Worm (Caenorhabditis elegans) whole organism, L1 larva: ENCODE measurements around the gene pqn-39.

Experiments used
- C04F5.9 ChIP-seq: sonication (generic microtip); optimal IDR thresholded peaks from 2 replicates; lab custom pipeline; 2016; ENCODE audit warnings: missing genetic modification characterization, missing compliant biosample characterization
- C16A3.4 ChIP-seq: fragments of 150-350 bp; optimal IDR thresholded peaks from 2 replicates; lab custom pipeline; 2014; ENCODE audit warnings: missing biosample characterization, missing genetic modification characterization
- C34B4.2 ChIP-seq: sonication (generic microtip); optimal IDR thresholded peaks from 2 replicates; lab custom pipeline; 2017; ENCODE audit warnings: mild to moderate bottlenecking, missing genetic modification characterization, missing compliant biosample characterization
- Y116A8C.19 ChIP-seq: sonication (generic microtip); optimal IDR thresholded peaks from 2 replicates; lab custom pipeline; 2016; ENCODE audit warnings: missing compliant biosample characterization, missing genetic modification characterization, borderline replicate concordance
- aha-1 ChIP-seq: fragments of 150-350 bp; optimal IDR thresholded peaks from 2 replicates; lab custom pipeline; 2014; ENCODE audit warnings: missing biosample characterization, missing genetic modification characterization
- alr-1 ChIP-seq: fragments of 200-800 bp; sonication (Bioruptor generic); optimal IDR thresholded peaks from 2 replicates; lab custom pipeline; 2018; ENCODE audit warnings: borderline replicate concordance, mild to moderate bottlenecking, missing genetic modification characterization, missing compliant biosample characterization
- aly-2 ChIP-seq: fragments of 150-350 bp; optimal IDR thresholded peaks from 2 replicates; lab custom pipeline; 2014; ENCODE audit warnings: missing biosample characterization, missing genetic modification characterization
- ama-1 ChIP-seq: fragments of 150-350 bp; optimal IDR thresholded peaks from 2 replicates; lab custom pipeline; 2014
- ceh-63 ChIP-seq: fragments of 200-800 bp; sonication (Bioruptor generic); optimal IDR thresholded peaks from 2 replicates; lab custom pipeline; 2018; ENCODE audit warnings: mild to moderate bottlenecking, missing genetic modification characterization, missing compliant biosample characterization
- ceh-8 ChIP-seq: fragments of 200-800 bp; sonication (Bioruptor generic); optimal IDR thresholded peaks from 2 replicates; lab custom pipeline; 2018; ENCODE audit warnings: mild to moderate bottlenecking, missing genetic modification characterization, moderate library complexity, missing compliant biosample characterization
- ceh-82 ChIP-seq, 3 experiments: fragments of 150-350 bp in 1 of 3; sonication (generic microtip) in 2 of 3; optimal IDR thresholded peaks; 2 replicates each; lab custom pipeline; 2014 to 2017; ENCODE audit warnings: missing biosample characterization in 3 of 3, missing genetic modification characterization in 3 of 3
- ceh-90 ChIP-seq: sonication (generic microtip); optimal IDR thresholded peaks from 2 replicates; lab custom pipeline; 2016; ENCODE audit warnings: missing genetic modification characterization, missing compliant biosample characterization
- dpl-1 ChIP-seq, 3 experiments: fragments of 150-350 bp in 2 of 3; sonication (generic microtip) in 1 of 3; optimal IDR thresholded peaks; 2 replicates each; lab custom pipeline; 2014 to 2017; ENCODE audit warnings: missing biosample characterization in 3 of 3, missing genetic modification characterization in 3 of 3, missing genetic modification reagents in 3 of 3
- efl-3 ChIP-seq: fragments of 200-800 bp; sonication (Bioruptor generic); optimal IDR thresholded peaks from 2 replicates; lab custom pipeline; 2018; ENCODE audit warnings: mild to moderate bottlenecking, missing genetic modification characterization, missing compliant biosample characterization
- egl-27 ChIP-seq, 2 experiments: fragments of 150-350 bp in 1 of 2; sonication (generic microtip); optimal IDR thresholded peaks; 3 replicates each; lab custom pipeline; 2017 to 2018; ENCODE audit warnings: missing biosample characterization in 2 of 2, missing genetic modification characterization in 2 of 2, missing genetic modification reagents in 2 of 2
- elt-2 ChIP-seq: sonication (generic microtip); optimal IDR thresholded peaks from 2 replicates; lab custom pipeline; 2016; ENCODE audit warnings: missing genetic modification characterization, mild to moderate bottlenecking, inconsistent platforms, missing compliant biosample characterization, missing genetic modification reagents
- ets-5 ChIP-seq: fragments of 200-800 bp; sonication (Bioruptor generic); IDR thresholded peaks from 2 replicates; pipeline ENCODE4 v1.3.6; 2022; ENCODE audit warnings: missing genetic modification characterization, missing compliant biosample characterization
- fkh-4 ChIP-seq: sonication (generic microtip); optimal IDR thresholded peaks from 2 replicates; lab custom pipeline; 2016; ENCODE audit warnings: missing compliant biosample characterization, missing genetic modification characterization, borderline replicate concordance
- fkh-8 ChIP-seq: sonication (generic microtip); optimal IDR thresholded peaks from 2 replicates; lab custom pipeline; 2016; ENCODE audit warnings: mild to moderate bottlenecking, missing genetic modification characterization, missing compliant biosample characterization
- grh-1 ChIP-seq: fragments of 200-800 bp; sonication (Bioruptor generic); IDR thresholded peaks from 2 replicates; pipeline ENCODE4 v1.3.6; 2022; ENCODE audit warnings: missing genetic modification reagents, missing genetic modification characterization, missing compliant biosample characterization
- hlh-17 ChIP-seq: fragments of 200-800 bp; sonication (Bioruptor generic); optimal IDR thresholded peaks from 2 replicates; lab custom pipeline; 2018; ENCODE audit warnings: missing genetic modification characterization, mild to moderate bottlenecking, missing compliant biosample characterization, moderate library complexity, borderline replicate concordance
- hpl-2 ChIP-seq: fragments of 150-350 bp; optimal IDR thresholded peaks from 2 replicates; lab custom pipeline; 2014; ENCODE audit warnings: missing biosample characterization, missing genetic modification reagents, missing genetic modification characterization
- isw-1 ChIP-seq: fragments of 200-800 bp; sonication (Bioruptor generic); IDR thresholded peaks from 2 replicates; pipeline ENCODE4 v1.3.6; 2022; ENCODE audit warnings: missing genetic modification characterization, missing compliant biosample characterization
- lin-13 ChIP-seq: fragments of 150-350 bp; optimal IDR thresholded peaks from 2 replicates; lab custom pipeline; 2014; ENCODE audit warnings: missing biosample characterization, missing genetic modification reagents, missing genetic modification characterization
- lin-14 ChIP-seq: fragments of 200-800 bp; sonication (Bioruptor generic); optimal IDR thresholded peaks from 2 replicates; lab custom pipeline; 2018; ENCODE audit warnings: mild to moderate bottlenecking, missing genetic modification characterization, moderate library complexity, missing compliant biosample characterization
- lin-39 ChIP-seq: fragments of 150-350 bp; optimal IDR thresholded peaks from 2 replicates; lab custom pipeline; 2014; ENCODE audit warnings: missing biosample characterization, missing genetic modification reagents, missing genetic modification characterization
- lir-3 ChIP-seq: sonication (generic microtip); optimal IDR thresholded peaks from 2 replicates; lab custom pipeline; 2016; ENCODE audit warnings: mild to moderate bottlenecking, missing genetic modification characterization, moderate library complexity, missing compliant biosample characterization; ENCODE audit not compliant: poor library complexity
- mdl-1 ChIP-seq, 2 experiments: fragments of 150-350 bp; optimal IDR thresholded peaks; 2 replicates each; lab custom pipeline; 2014 to 2017; ENCODE audit warnings: missing biosample characterization in 2 of 2, missing genetic modification characterization in 2 of 2, inconsistent platforms in 1 of 2
- mef-2 ChIP-seq: fragments of 150-350 bp; optimal IDR thresholded peaks from 2 replicates; lab custom pipeline; 2014; ENCODE audit warnings: missing biosample characterization, missing genetic modification characterization
- nhr-11 ChIP-seq: fragments of 150-350 bp; optimal IDR thresholded peaks from 2 replicates; lab custom pipeline; 2014; ENCODE audit warnings: missing biosample characterization, missing genetic modification characterization
- nhr-20 ChIP-seq: sonication (generic microtip); optimal IDR thresholded peaks from 2 replicates; lab custom pipeline; 2016; ENCODE audit warnings: mild to moderate bottlenecking, missing genetic modification characterization, missing compliant biosample characterization
- nhr-237 ChIP-seq: fragments of 150-350 bp; optimal IDR thresholded peaks from 2 replicates; lab custom pipeline; 2014; ENCODE audit warnings: missing biosample characterization, missing genetic modification characterization
- nhr-28 ChIP-seq: fragments of 150-350 bp; optimal IDR thresholded peaks from 2 replicates; lab custom pipeline; 2014; ENCODE audit warnings: missing biosample characterization, missing genetic modification characterization
- nhr-71 ChIP-seq: sonication (generic microtip); optimal IDR thresholded peaks from 2 replicates; lab custom pipeline; 2016; ENCODE audit warnings: mild to moderate bottlenecking, missing genetic modification characterization, moderate library complexity, missing compliant biosample characterization
- nhr-77 ChIP-seq: fragments of 150-350 bp; optimal IDR thresholded peaks from 2 replicates; lab custom pipeline; 2014; ENCODE audit warnings: missing biosample characterization, missing genetic modification characterization
- nhr-84 ChIP-seq: sonication (generic microtip); optimal IDR thresholded peaks from 2 replicates; lab custom pipeline; 2017; ENCODE audit warnings: missing biosample characterization, missing genetic modification characterization
- nhr-90 ChIP-seq: sonication (generic microtip); optimal IDR thresholded peaks from 2 replicates; lab custom pipeline; 2016; ENCODE audit warnings: mild to moderate bottlenecking, missing genetic modification characterization, missing compliant biosample characterization; ENCODE audit not compliant: poor library complexity
- pqm-1 ChIP-seq: sonication (generic microtip); optimal IDR thresholded peaks from 3 replicates; lab custom pipeline; 2017; ENCODE audit warnings: missing biosample characterization, missing genetic modification characterization
- rnt-1 ChIP-seq: sonication (generic microtip); optimal IDR thresholded peaks from 2 replicates; lab custom pipeline; 2016; ENCODE audit warnings: mild to moderate bottlenecking, missing genetic modification characterization, moderate library complexity, missing compliant biosample characterization
- snpc-4 ChIP-seq: fragments of 150-350 bp; optimal IDR thresholded peaks from 2 replicates; lab custom pipeline; 2014; ENCODE audit warnings: missing biosample characterization, missing genetic modification characterization
- snu-23 ChIP-seq: sonication (generic microtip); optimal IDR thresholded peaks from 2 replicates; lab custom pipeline; 2016; ENCODE audit warnings: missing genetic modification characterization, missing compliant biosample characterization
- sox-4 ChIP-seq: sonication (generic microtip); optimal IDR thresholded peaks from 2 replicates; lab custom pipeline; 2016; ENCODE audit warnings: missing genetic modification characterization, missing compliant biosample characterization
- sup-37 ChIP-seq: fragments of 200-800 bp; sonication (Bioruptor generic); optimal IDR thresholded peaks from 2 replicates; lab custom pipeline; 2018; ENCODE audit warnings: mild to moderate bottlenecking, missing genetic modification characterization, missing compliant biosample characterization
- swsn-7 ChIP-seq: sonication (generic microtip); optimal IDR thresholded peaks from 2 replicates; lab custom pipeline; 2016; ENCODE audit warnings: missing genetic modification characterization, missing compliant biosample characterization
- tbx-2 ChIP-seq: sonication (generic microtip); optimal IDR thresholded peaks from 2 replicates; lab custom pipeline; 2016; ENCODE audit warnings: missing genetic modification characterization, missing compliant biosample characterization
- unc-130 ChIP-seq: fragments of 150-350 bp; optimal IDR thresholded peaks from 2 replicates; lab custom pipeline; 2017; ENCODE audit warnings: missing biosample characterization, missing genetic modification characterization, inconsistent platforms
- unc-30 ChIP-seq: sonication (generic microtip); optimal IDR thresholded peaks from 2 replicates; lab custom pipeline; 2017; ENCODE audit warnings: missing biosample characterization, missing genetic modification characterization
- unc-62 ChIP-seq: fragments of 150-350 bp; optimal IDR thresholded peaks from 2 replicates; lab custom pipeline; 2014; ENCODE audit warnings: missing biosample characterization, missing genetic modification reagents, missing genetic modification characterization
- unc-86 ChIP-seq: sonication (generic microtip); optimal IDR thresholded peaks from 2 replicates; lab custom pipeline; 2016; ENCODE audit warnings: missing genetic modification characterization, missing compliant biosample characterization
- unc-98 ChIP-seq: fragments of 200-800 bp; sonication (Bioruptor generic); IDR thresholded peaks from 2 replicates; pipeline ENCODE4 v1.3.6; 2022; ENCODE audit warnings: missing genetic modification characterization, missing compliant biosample characterization
- xbp-1 ChIP-seq: sonication (generic microtip); optimal IDR thresholded peaks from 2 replicates; lab custom pipeline; 2016; ENCODE audit warnings: missing genetic modification characterization, missing compliant biosample characterization
- zip-4 ChIP-seq: fragments of 200-800 bp; sonication (Bioruptor generic); optimal IDR thresholded peaks from 2 replicates; lab custom pipeline; 2018; ENCODE audit warnings: mild to moderate bottlenecking, missing genetic modification characterization, moderate library complexity, missing compliant biosample characterization
- ztf-11 ChIP-seq, 2 experiments: sonication (generic microtip); optimal IDR thresholded peaks; 2 replicates each; lab custom pipeline; 2016 to 2017; ENCODE audit warnings: missing genetic modification characterization in 2 of 2, missing biosample characterization in 1 of 2, missing compliant biosample characterization in 1 of 2

The pqn-39 gene

ce11 chrX:14001494-14001974 lies 33.1 kb upstream of the pqn-39 start, which contains the start of gene cytb-5.1 (continued):
- no peak for TF ChIP-seq C04F5.9 (tag; lab: Kevin White, UChicago)
- TF ChIP-seq lin-14 (GFP tag; lab: Kevin White, UChicago): peak; percentile 68
- TF ChIP-seq nhr-237 (tag; lab: Kevin White, UChicago): peak; percentile 3
- no peak for TF ChIP-seq snpc-4
- TF ChIP-seq grh-1 (GFP tag; lab: Robert Waterston, UW): no peak
- TF ChIP-seq unc-86: no peak
- TF ChIP-seq lir-3 (tag; lab: Kevin White, UChicago): no peak
- TF ChIP-seq tbx-2: no peak
- no peak for TF ChIP-seq lin-39
- TF ChIP-seq C16A3.4 (tag; lab: Kevin White, UChicago): no peak
- TF ChIP-seq ztf-11 (tag; optimal IDR thresholded peaks at IDR 0.05; lab: Kevin White, UChicago): no peak
- TF ChIP-seq nhr-11 (tag; lab: Kevin White, UChicago): no peak
- no peak for TF ChIP-seq alr-1
- no peak for TF ChIP-seq nhr-90 (tag; lab: Kevin White, UChicago)
- no peak for TF ChIP-seq hpl-2
- TF ChIP-seq rnt-1 (tag; lab: Kevin White, UChicago): peak; percentile 28
- no peak for TF ChIP-seq hlh-17 (GFP tag; lab: Kevin White, UChicago)
- no peak for TF ChIP-seq unc-130
- TF ChIP-seq nhr-20 (tag; lab: Kevin White, UChicago): peak; percentile 78
- TF ChIP-seq ceh-82 (tag; optimal IDR thresholded peaks at IDR 0.05; lab: Kevin White, UChicago): peak in 2 of 3 experiments; percentile 21 to 46
- TF ChIP-seq C34B4.2 (tag; lab: Kevin White, UChicago): no peak
- TF ChIP-seq unc-30 (tag; lab: Kevin White, UChicago): no peak
- TF ChIP-seq swsn-7 (tag; lab: Kevin White, UChicago): peak; percentile 38
- TF ChIP-seq snu-23 (GFP tag; lab: Kevin White, UChicago): peak; percentile 36
- no peak for TF ChIP-seq ceh-90 (tag; lab: Kevin White, UChicago)
- TF ChIP-seq sup-37 (GFP tag; lab: Kevin White, UChicago): no peak
- TF ChIP-seq lin-13 (GFP tag; lab: Kevin White, UChicago): no peak
- no peak for TF ChIP-seq egl-27 (tag; optimal IDR thresholded peaks at IDR 0.05; lab: Kevin White, UChicago)
- no peak for TF ChIP-seq pqm-1 (tag; lab: Kevin White, UChicago)
- TF ChIP-seq fkh-4 (tag; lab: Kevin White, UChicago): no peak
- TF ChIP-seq unc-62: no peak
- TF ChIP-seq ceh-8: no peak
- no peak for TF ChIP-seq aly-2 (tag; lab: Kevin White, UChicago)
- TF ChIP-seq nhr-77 (tag; lab: Kevin White, UChicago): peak; percentile 51
- TF ChIP-seq mdl-1 (tag; optimal IDR thresholded peaks at IDR 0.05; lab: Kevin White, UChicago): peak in 1 of 2 experiments; percentile 5
- TF ChIP-seq unc-98 (GFP tag; lab: Robert Waterston, UW): no peak
- no peak for TF ChIP-seq nhr-84 (tag; lab: Kevin White, UChicago)
- TF ChIP-seq sox-4 (tag; lab: Kevin White, UChicago): no peak
- TF ChIP-seq nhr-28 (tag; lab: Kevin White, UChicago): no peak
- no peak for TF ChIP-seq dpl-1 (GFP tag; optimal IDR thresholded peaks at IDR 0.05; lab: Kevin White, UChicago)
- no peak for TF ChIP-seq ceh-63 (GFP tag; lab: Kevin White, UChicago)
- TF ChIP-seq fkh-8 (tag; lab: Kevin White, UChicago): peak; percentile 39
- no peak for TF ChIP-seq zip-4 (GFP tag; lab: Kevin White, UChicago)
- no peak for TF ChIP-seq ama-1
- no peak for TF ChIP-seq Y116A8C.19 (tag; lab: Kevin White, UChicago)
- TF ChIP-seq mef-2: no peak
- TF ChIP-seq aha-1 (tag; lab: Kevin White, UChicago): no peak
- TF ChIP-seq isw-1 (GFP tag; lab: Robert Waterston, UW): no peak
- peak; percentile 8 for TF ChIP-seq elt-2 (tag; lab: Kevin White, UChicago)
- no peak for TF ChIP-seq ets-5 (GFP tag; lab: Robert Waterston, UW)
- TF ChIP-seq efl-3 (GFP tag; lab: Kevin White, UChicago): no peak
- TF ChIP-seq xbp-1 (tag; lab: Kevin White, UChicago): peak; percentile 6
- peak; percentile 52 for TF ChIP-seq nhr-71 (tag; lab: Kevin White, UChicago)
